Worm (Caenorhabditis elegans): ENCODE measurements around the gene fat-5.

Gene fat-5

DNA sequence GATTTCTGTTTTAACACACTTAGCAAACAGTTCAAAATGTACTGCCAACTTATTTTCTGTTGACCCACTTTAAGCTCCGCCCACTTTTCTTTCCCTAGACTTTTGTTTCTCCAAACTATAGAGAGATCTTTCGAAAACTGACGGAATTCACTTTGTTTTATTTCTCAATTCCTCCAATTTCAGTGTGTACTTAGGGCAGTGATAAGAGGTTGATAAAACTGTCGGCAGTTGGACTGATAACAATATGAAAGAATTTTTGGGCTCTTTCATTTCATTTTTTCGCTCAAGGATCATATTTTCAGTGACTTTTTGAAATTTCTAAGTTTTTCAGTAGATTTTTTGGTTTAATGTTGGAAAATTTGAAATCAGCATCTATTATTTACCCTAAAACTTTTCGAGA lies 30.2 kb downstream of the fat-5 start:
- TF ChIP-seq ets-7 (tag; optimal IDR thresholded peaks at IDR 0.05) (no peak), hmg-4 (GFP tag; optimal IDR thresholded peaks at IDR 0.05) (no peak), tbx-11 (GFP tag; IDR thresholded peaks at IDR 0.05) (no peak), ceh-36 (tag; optimal IDR thresholded peaks at IDR 0.05) (no peak), ceh-13 (GFP tag; optimal IDR thresholded peaks at IDR 0.05) (no peak), sea-1 (GFP tag; conservative IDR thresholded peaks at IDR 0.05) (no peak), tra-4 (tag; optimal IDR thresholded peaks at IDR 0.05) (no peak)

DNA sequence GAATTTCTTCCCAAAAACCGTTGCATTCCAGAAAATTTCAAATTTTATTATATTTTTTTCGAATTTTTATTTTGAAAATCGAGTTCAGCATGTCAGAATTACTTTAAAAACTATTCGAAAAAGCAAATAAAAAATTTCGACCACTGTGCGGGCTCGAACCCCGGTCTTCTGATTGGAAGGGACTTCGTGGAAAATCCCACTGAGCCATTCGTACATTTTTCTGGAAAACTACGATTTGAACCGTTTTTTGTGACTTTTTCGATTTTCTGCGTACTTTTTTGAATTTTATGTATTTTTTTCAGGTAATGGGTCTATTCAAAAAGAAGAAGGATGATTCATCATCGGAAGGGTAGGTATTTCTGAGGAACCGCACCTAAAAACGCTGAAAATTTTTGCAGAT lies 30.8 kb downstream of the fat-5 start, which contains the start of gene pgp-9:
Gene pgp-9 (plus strand): TSS at position 301 of the 400 bp plus-strand sequence.
- TF ChIP-seq tbx-11 (GFP tag; IDR thresholded peaks at IDR 0.05), result no peak
- no peak for TF ChIP-seq B0310.2 (tag; optimal IDR thresholded peaks at IDR 0.05)
- no peak for TF ChIP-seq sea-1 (GFP tag; conservative IDR thresholded peaks at IDR 0.05)
- TF ChIP-seq tbx-37 (GFP tag; conservative IDR thresholded peaks at IDR 0.05), result no peak
- no peak for TF ChIP-seq hmg-4 (GFP tag; optimal IDR thresholded peaks at IDR 0.05)
- TF ChIP-seq aly-1 (tag; optimal IDR thresholded peaks at IDR 0.05), result no peak
- TF ChIP-seq hmbx-1 (tag; optimal IDR thresholded peaks at IDR 0.05), result no peak
- no peak for TF ChIP-seq scrt-1 (GFP tag; IDR thresholded peaks at IDR 0.05)
- no peak for TF ChIP-seq hnd-1 (tag; optimal IDR thresholded peaks at IDR 0.05)

DNA sequence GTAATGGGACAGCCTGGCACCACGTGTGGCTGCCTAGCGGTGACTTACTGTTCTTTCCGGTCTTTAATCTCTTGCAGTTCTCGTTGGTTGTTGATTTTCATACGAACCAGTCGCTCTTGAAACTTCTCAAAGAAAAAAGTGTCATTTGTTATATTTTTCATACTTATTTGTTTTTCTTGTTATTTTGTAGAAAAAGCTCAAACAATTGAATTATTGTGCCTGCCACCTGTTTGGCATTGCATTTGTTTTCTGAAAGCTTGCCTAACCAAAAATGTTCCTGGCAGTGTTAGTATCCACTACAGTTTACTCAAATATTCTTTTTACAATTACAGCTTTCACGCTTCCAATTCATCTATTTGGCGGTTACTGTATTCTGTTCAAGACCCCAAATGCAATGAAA lies 40.3 kb downstream of the fat-5 start, which contains the start of the genes C47A10.16 and srh-283:
Gene C47A10.16 (minus strand): TSS at position 101 of the 400 bp plus-strand sequence.
Gene srh-283 (plus strand): TSS at position 272 of the 400 bp plus-strand sequence.
- TF ChIP-seq F13C5.2 (tag; optimal IDR thresholded peaks at IDR 0.05), result no peak
- TF ChIP-seq tbx-11 (GFP tag; IDR thresholded peaks at IDR 0.05), result no peak

DNA sequence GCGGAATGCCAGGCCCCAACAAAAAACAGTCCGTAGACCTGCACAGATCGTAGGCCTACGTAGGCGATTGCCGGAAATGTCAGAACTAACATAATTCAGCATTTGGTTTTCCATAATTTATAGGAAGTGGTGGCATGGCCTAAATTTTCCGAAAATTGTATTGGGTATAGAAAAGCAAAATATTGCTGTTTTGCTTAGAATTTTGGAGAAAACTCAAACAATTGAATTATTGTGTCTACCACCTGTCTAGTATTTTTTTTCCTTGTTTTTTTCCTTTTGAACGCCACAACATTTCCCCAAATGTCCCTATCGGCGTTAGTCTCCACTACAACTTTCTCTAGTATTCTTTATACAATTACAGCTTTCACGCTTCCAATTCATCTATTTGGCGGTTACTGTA lies 42.4 kb downstream of the fat-5 start, which contains the start of gene srh-284:
Gene srh-284 (plus strand): TSS at position 301 of the 400 bp plus-strand sequence.
- TF ChIP-seq B0310.2 (tag; optimal IDR thresholded peaks at IDR 0.05) (no peak), ets-7 (tag; optimal IDR thresholded peaks at IDR 0.05) (no peak), scrt-1 (GFP tag; IDR thresholded peaks at IDR 0.05) (no peak), aly-1 (tag; optimal IDR thresholded peaks at IDR 0.05) (no peak), ceh-36 (tag; optimal IDR thresholded peaks at IDR 0.05) (no peak), hmg-4 (GFP tag; optimal IDR thresholded peaks at IDR 0.05) (no peak), ama-1 (optimal IDR thresholded peaks at IDR 0.05) (no peak), flt-1 (GFP tag; IDR thresholded peaks at IDR 0.05) (no peak), tbx-11 (GFP tag; IDR thresholded peaks at IDR 0.05) (no peak), tra-4 (tag; optimal IDR thresholded peaks at IDR 0.05) (no peak), F13C5.2 (tag; optimal IDR thresholded peaks at IDR 0.05) (no peak), hnd-1 (tag; optimal IDR thresholded peaks at IDR 0.05) (no peak), sea-1 (GFP tag; conservative IDR thresholded peaks at IDR 0.05) (no peak), tbx-37 (GFP tag; conservative IDR thresholded peaks at IDR 0.05) (no peak), ceh-13 (GFP tag; optimal IDR thresholded peaks at IDR 0.05) (no peak), hmbx-1 (tag; optimal IDR thresholded peaks at IDR 0.05) (no peak), pes-1 (GFP tag; IDR thresholded peaks at IDR 0.05) (no peak)

DNA sequence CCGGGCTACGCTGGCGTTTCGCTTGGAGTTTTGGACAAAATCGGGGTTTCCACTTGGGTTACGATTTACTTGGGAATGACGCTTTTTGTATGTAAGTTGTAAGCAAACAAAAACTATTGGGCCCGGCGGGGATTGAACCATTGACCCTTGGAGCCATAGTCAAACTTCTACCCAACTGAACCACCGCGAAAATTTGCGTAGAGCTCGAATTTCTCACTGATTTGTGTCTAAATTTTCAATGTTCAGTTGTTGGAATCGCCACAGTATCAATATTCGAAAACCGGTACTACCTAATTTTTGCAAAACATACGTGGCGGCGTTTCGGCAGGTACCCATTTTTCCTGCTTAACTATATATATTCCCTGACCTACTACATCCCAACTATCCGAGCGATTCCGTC lies 43.0 kb downstream of the fat-5 start:
- no peak for TF ChIP-seq hmbx-1 (tag; optimal IDR thresholded peaks at IDR 0.05)
- TF ChIP-seq scrt-1 (GFP tag; IDR thresholded peaks at IDR 0.05), result no peak
- TF ChIP-seq ceh-36 (tag; optimal IDR thresholded peaks at IDR 0.05), result no peak
- TF ChIP-seq ceh-13 (GFP tag; optimal IDR thresholded peaks at IDR 0.05), result no peak
- TF ChIP-seq tbx-11 (GFP tag; IDR thresholded peaks at IDR 0.05), result no peak
- no peak for TF ChIP-seq F13C5.2 (tag; optimal IDR thresholded peaks at IDR 0.05)
- no peak for TF ChIP-seq ets-7 (tag; optimal IDR thresholded peaks at IDR 0.05)
- TF ChIP-seq hmg-4 (GFP tag; optimal IDR thresholded peaks at IDR 0.05), result no peak
- TF ChIP-seq tra-4 (tag; optimal IDR thresholded peaks at IDR 0.05), result no peak
- TF ChIP-seq flt-1 (GFP tag; IDR thresholded peaks at IDR 0.05), result no peak
- TF ChIP-seq sea-1 (GFP tag; conservative IDR thresholded peaks at IDR 0.05), result no peak
- no peak for TF ChIP-seq ama-1 (optimal IDR thresholded peaks at IDR 0.05)
- TF ChIP-seq aly-1 (tag; optimal IDR thresholded peaks at IDR 0.05), result no peak
- TF ChIP-seq hnd-1 (tag; optimal IDR thresholded peaks at IDR 0.05), result no peak
- TF ChIP-seq pes-1 (GFP tag; IDR thresholded peaks at IDR 0.05), result no peak

DNA sequence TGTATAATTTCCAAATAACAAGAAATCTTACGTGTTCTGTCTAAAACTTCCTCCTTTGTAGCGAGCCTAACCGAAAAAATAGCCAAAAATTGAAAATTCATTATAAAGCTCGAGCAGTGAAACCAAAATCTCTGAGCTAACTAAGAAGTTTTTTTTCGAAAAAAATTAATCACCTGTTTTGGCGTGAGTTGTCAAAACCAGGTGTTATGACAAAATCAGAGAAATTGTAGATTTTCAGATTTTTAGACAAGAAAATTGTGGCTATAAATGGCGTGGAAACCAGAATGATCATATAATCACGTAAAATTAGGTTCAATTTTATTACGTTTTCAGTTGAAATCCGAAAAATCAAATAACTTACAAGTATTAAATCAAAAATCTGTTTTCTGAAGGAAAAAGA lies 48.3 kb downstream of the fat-5 start, which contains the start of gene sre-21:
Gene sre-21 (minus strand): TSS at position 101 of the 400 bp plus-strand sequence.
- TF ChIP-seq F13C5.2 (tag; optimal IDR thresholded peaks at IDR 0.05) (no peak), ceh-13 (GFP tag; optimal IDR thresholded peaks at IDR 0.05) (no peak), tra-4 (tag; optimal IDR thresholded peaks at IDR 0.05) (no peak), hmg-4 (GFP tag; optimal IDR thresholded peaks at IDR 0.05) (no peak), scrt-1 (GFP tag; IDR thresholded peaks at IDR 0.05) (no peak)
